Worm (Caenorhabditis elegans): ENCODE data around the gene his-6.

his-6 gene

DNA sequence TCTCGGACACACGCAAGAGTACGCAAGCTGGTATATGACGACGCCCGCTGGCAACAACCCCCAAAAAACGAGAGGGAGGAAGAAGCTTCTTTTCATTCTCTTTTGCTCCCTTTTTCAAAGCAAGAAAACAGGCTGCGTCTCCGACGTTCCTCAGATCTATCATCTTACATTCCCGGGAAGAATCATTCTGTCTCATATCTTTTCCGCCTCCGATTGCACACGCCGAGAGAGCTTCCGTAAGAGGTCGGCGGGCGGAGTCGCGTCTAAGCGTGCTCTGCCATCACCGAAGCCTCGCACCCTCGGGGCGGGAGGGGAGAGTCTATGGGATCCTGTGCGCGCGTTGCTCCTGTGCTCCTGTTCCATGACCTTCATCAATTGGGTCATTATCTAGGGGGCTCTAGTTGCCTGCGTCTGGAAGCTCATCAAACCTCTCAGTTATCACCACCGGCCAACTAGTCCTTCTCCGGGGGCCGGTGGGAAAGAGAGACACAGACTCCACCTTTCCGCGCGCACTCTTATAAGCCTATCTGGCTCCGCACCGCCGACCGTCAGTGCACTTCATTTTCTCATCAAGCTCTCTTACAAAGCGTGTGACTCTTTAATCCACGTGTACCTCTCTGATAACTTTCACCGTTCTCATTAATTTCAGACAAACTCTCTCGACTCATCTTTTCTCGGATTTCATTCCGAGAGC is 10.9 kb upstream of the his-6 start, which contains the start of the genes slc-17.8 and asns-1:
slc-17.8 (minus strand) TSS at position 51 of the 694 bp plus-strand sequence.
asns-1 (plus strand) TSS at position 644 of the 694 bp plus-strand sequence.
- no peak for TF ChIP-seq lin-15B (tag; optimal IDR thresholded peaks at IDR 0.05)
- no peak for TF ChIP-seq ceh-82 (tag; optimal IDR thresholded peaks at IDR 0.05)
- no peak for TF ChIP-seq nhr-43 (tag; optimal IDR thresholded peaks at IDR 0.05; ENCODE audit: poor library complexity, severe bottlenecking)
- TF ChIP-seq jun-1 (tag; optimal IDR thresholded peaks at IDR 0.05), result no peak
- no peak for TF ChIP-seq sea-2 (GFP tag; optimal IDR thresholded peaks at IDR 0.05)
- TF ChIP-seq nhr-237 (tag; optimal IDR thresholded peaks at IDR 0.05), result no peak
- TF ChIP-seq daf-12 (tag; optimal IDR thresholded peaks at IDR 0.05), result no peak
- no peak for TF ChIP-seq mdl-1 (tag; optimal IDR thresholded peaks at IDR 0.05)
- no peak for TF ChIP-seq elt-2 (tag; optimal IDR thresholded peaks at IDR 0.05)
- TF ChIP-seq egl-5 (tag; optimal IDR thresholded peaks at IDR 0.05), result no peak
- no peak for TF ChIP-seq nhr-12 (tag; optimal IDR thresholded peaks at IDR 0.05)
- no peak for TF ChIP-seq egl-27 (tag; optimal IDR thresholded peaks at IDR 0.05)
- TF ChIP-seq lsy-12 (tag; optimal IDR thresholded peaks at IDR 0.05), result no peak
- TF ChIP-seq eor-1 (tag; optimal IDR thresholded peaks at IDR 0.05), result no peak

DNA sequence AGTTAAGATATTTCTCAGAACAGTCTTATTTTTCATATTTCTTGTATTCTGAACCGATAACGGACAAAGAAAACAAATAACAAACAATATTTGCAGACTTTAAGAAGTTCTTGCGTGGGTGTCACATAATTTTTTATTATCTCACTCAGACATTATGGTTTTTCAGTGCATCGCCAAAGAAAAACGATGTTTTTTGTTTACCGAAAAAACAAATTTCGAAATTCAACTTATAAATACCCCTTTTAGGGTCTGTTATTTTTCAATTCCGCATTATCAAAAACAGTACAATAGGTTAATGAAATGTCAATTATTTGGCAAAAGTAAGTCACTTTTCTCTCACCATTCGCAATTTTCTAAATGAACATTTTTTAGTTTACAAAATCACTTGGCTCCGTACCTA is 2.3 kb upstream of the his-6 start, which contains the start of gene otpl-4:
otpl-4 (plus strand) TSS at position 301 of the 400 bp plus-strand sequence.
- no peak for TF ChIP-seq pqm-1 (tag; optimal IDR thresholded peaks at IDR 0.05)
- no peak for TF ChIP-seq elt-3 (tag; optimal IDR thresholded peaks at IDR 0.05)
- no peak for TF ChIP-seq zag-1 (tag; optimal IDR thresholded peaks at IDR 0.05)
- TF ChIP-seq ceh-28 (tag; optimal IDR thresholded peaks at IDR 0.05), result no peak
- no peak for TF ChIP-seq unc-39 (tag; optimal IDR thresholded peaks at IDR 0.05)
- no peak for TF ChIP-seq fkh-10 (GFP tag; optimal IDR thresholded peaks at IDR 0.05)
- no peak for TF ChIP-seq nhr-77 (tag; optimal IDR thresholded peaks at IDR 0.05)
- no peak for TF ChIP-seq egl-5 (tag; optimal IDR thresholded peaks at IDR 0.05)
- no peak for TF ChIP-seq nhr-25 (tag; optimal IDR thresholded peaks at IDR 0.05)
- no peak for TF ChIP-seq sea-2 (GFP tag; optimal IDR thresholded peaks at IDR 0.05)
- no peak for TF ChIP-seq ztf-11 (tag; optimal IDR thresholded peaks at IDR 0.05)
- TF ChIP-seq pha-4 (tag; optimal IDR thresholded peaks at IDR 0.05), result no peak
- no peak for TF ChIP-seq nhr-76 (tag; optimal IDR thresholded peaks at IDR 0.05)
- no peak for TF ChIP-seq mml-1 (tag; optimal IDR thresholded peaks at IDR 0.05)
- no peak for TF ChIP-seq elt-1 (tag; optimal IDR thresholded peaks at IDR 0.05)
- no peak for TF ChIP-seq ceh-9 (tag; optimal IDR thresholded peaks at IDR 0.05)
- TF ChIP-seq egl-27 (tag; optimal IDR thresholded peaks at IDR 0.05), result no peak
- TF ChIP-seq aly-2 (tag; optimal IDR thresholded peaks at IDR 0.05), result no peak

DNA sequence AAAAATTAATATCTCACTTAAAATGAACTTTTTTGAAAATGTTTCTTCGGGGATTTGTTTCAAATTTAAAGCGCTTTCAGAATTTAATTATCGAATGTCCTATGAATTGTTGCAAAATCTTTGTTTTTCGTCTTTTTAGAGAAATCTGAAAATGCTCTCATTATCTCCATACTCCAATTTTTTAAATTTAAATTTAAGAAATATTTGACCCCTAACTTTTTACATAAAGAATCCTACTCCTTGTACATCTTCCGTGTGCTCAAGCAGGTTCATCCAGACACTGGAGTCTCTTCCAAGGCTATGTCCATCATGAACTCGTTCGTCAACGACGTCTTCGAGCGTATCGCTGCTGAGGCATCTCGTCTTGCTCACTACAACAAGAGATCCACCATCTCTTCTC is 1.4 kb upstream of the his-6 start, which contains the start of gene his-39:
his-39 (plus strand) TSS at position 301 of the 400 bp plus-strand sequence.
- TF ChIP-seq pqm-1 (tag; optimal IDR thresholded peaks at IDR 0.05) (no peak), mml-1 (tag; optimal IDR thresholded peaks at IDR 0.05) (no peak), ztf-11 (tag; optimal IDR thresholded peaks at IDR 0.05) (no peak), zag-1 (tag; optimal IDR thresholded peaks at IDR 0.05) (no peak)

DNA sequence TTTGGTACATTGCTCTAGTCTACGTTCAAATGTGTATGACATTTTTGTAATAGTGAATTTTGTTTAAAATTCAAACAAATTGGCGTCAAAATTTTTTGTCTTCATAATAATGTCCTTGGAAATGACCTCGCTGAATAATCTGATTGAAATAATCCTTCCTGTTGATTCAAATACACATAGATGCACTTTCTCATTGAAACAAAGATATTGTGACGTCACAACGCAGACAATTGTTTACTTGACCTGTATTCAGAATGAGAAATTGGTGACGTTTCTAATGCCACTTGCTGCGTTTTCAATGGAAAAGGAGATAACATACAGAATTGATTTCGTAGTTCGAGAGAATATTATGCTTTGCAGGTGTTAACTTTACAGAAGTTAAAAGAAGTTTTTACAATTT is 861 bp downstream of the his-6 start:
- TF ChIP-seq fkh-10 (GFP tag; optimal IDR thresholded peaks at IDR 0.05), result no peak
- TF ChIP-seq nhr-67 (tag; optimal IDR thresholded peaks at IDR 0.05), result no peak
- no peak for TF ChIP-seq ztf-11 (tag; optimal IDR thresholded peaks at IDR 0.05)
- no peak for TF ChIP-seq ZK546.5 (tag; optimal IDR thresholded peaks at IDR 0.05)
- TF ChIP-seq nhr-23 (tag; optimal IDR thresholded peaks at IDR 0.05), result no peak
- no peak for TF ChIP-seq elt-2 (tag; optimal IDR thresholded peaks at IDR 0.05)
- no peak for TF ChIP-seq ztf-4 (tag; optimal IDR thresholded peaks at IDR 0.05)
- no peak for TF ChIP-seq fos-1 (tag; optimal IDR thresholded peaks at IDR 0.05)
- TF ChIP-seq unc-62 (GFP tag; optimal IDR thresholded peaks at IDR 0.05), result no peak
- no peak for TF ChIP-seq tbx-2 (tag; optimal IDR thresholded peaks at IDR 0.05)
- TF ChIP-seq unc-39 (tag; optimal IDR thresholded peaks at IDR 0.05), result no peak
- TF ChIP-seq nhr-25 (tag; optimal IDR thresholded peaks at IDR 0.05), result peak; percentile 75
- TF ChIP-seq egl-27 (tag; optimal IDR thresholded peaks at IDR 0.05), result no peak
- no peak for TF ChIP-seq nhr-237 (tag; optimal IDR thresholded peaks at IDR 0.05)
- TF ChIP-seq elt-1 (tag; optimal IDR thresholded peaks at IDR 0.05), result peak; percentile 23
- TF ChIP-seq ceh-82 (tag; optimal IDR thresholded peaks at IDR 0.05), result no peak
- no peak for TF ChIP-seq pha-4 (tag; optimal IDR thresholded peaks at IDR 0.05)

All from whole organism, L3 larva.